Worm (Caenorhabditis elegans) whole organism, L4 larva: ENCODE measurements around the gene F59B10.3.
A peak's percentile ranks its signal among the peaks of the same experiment; 100 is the strongest.

ENCODE experiments used
- F44E2.7 ChIP-seq: fragments of 200-800 bp; sonication (Bioruptor generic); IDR thresholded peaks from 2 replicates; pipeline ENCODE4 v2.1.2; 2022; ENCODE audit warnings: missing genetic modification characterization, missing compliant biosample characterization
- Y48G9A.11 ChIP-seq: fragments of 200-800 bp; sonication (Bioruptor generic); IDR thresholded peaks from 2 replicates; pipeline ENCODE4 v1.3.6; 2022; ENCODE audit warnings: missing genetic modification reagents, missing genetic modification characterization, missing compliant biosample characterization
- Y5F2A.4 ChIP-seq: fragments of 200-800 bp; sonication (Bioruptor generic); optimal IDR thresholded peaks from 2 replicates; lab custom pipeline; 2018; ENCODE audit warnings: mild to moderate bottlenecking, missing genetic modification characterization, missing compliant biosample characterization
- ZK337.2 ChIP-seq: fragments of 200-800 bp; sonication (Bioruptor generic); IDR thresholded peaks from 2 replicates; pipeline ENCODE4 v1.3.6; 2022; ENCODE audit warnings: missing genetic modification reagents, missing genetic modification characterization, missing compliant biosample characterization
- aha-1 ChIP-seq: fragments of 150-350 bp; peaks from one replicate; lab custom pipeline; 2014; ENCODE audit warnings: missing biosample characterization, missing genetic modification characterization
- ama-1 ChIP-seq: fragments of 150-350 bp; optimal IDR thresholded peaks from 2 replicates; lab custom pipeline; 2014; ENCODE audit warnings: inconsistent platforms, mixed read lengths
- ceh-32 ChIP-seq: sonication (generic microtip); optimal IDR thresholded peaks from 2 replicates; lab custom pipeline; 2016; ENCODE audit warnings: mild to moderate bottlenecking, missing genetic modification characterization, missing compliant biosample characterization; ENCODE audit not compliant: poor library complexity
- ceh-44 ChIP-seq: fragments of 200-800 bp; sonication (Bioruptor generic); IDR thresholded peaks from 2 replicates; pipeline ENCODE4 v1.3.6; 2022; ENCODE audit warnings: missing genetic modification reagents, missing genetic modification characterization, missing compliant biosample characterization
- cey-2 ChIP-seq: sonication (generic microtip); optimal IDR thresholded peaks from 3 replicates; lab custom pipeline; 2017; ENCODE audit warnings: missing genetic modification characterization, mild to moderate bottlenecking, missing compliant biosample characterization, antibody characterized with exemption, borderline replicate concordance; ENCODE audit not compliant: insufficient read depth
- ctbp-1 ChIP-seq: fragments of 200-800 bp; sonication (Bioruptor generic); IDR thresholded peaks from 2 replicates; pipeline ENCODE4 v1.3.6; 2022; ENCODE audit warnings: missing genetic modification reagents, missing genetic modification characterization, missing compliant biosample characterization
- daf-16 ChIP-seq, 3 experiments: sonication (generic microtip); optimal IDR thresholded peaks; 2 replicates each; lab custom pipeline; 2016 to 2017; ENCODE audit warnings: missing genetic modification characterization in 3 of 3, missing genetic modification reagents in 3 of 3, mild to moderate bottlenecking in 2 of 3, missing compliant biosample characterization in 2 of 3, missing biosample characterization in 1 of 3, moderate library complexity in 1 of 3
- daf-8 ChIP-seq: fragments of 200-800 bp; sonication (Bioruptor generic); IDR thresholded peaks from 2 replicates; pipeline ENCODE4 v1.3.6; 2022; ENCODE audit warnings: missing genetic modification characterization, missing compliant biosample characterization
- dmd-6 ChIP-seq: fragments of 200-800 bp; sonication (Bioruptor generic); IDR thresholded peaks from 2 replicates; pipeline ENCODE4 v1.3.6; 2022; ENCODE audit warnings: missing genetic modification reagents, missing genetic modification characterization, missing compliant biosample characterization
- dmd-9 ChIP-seq: fragments of 200-800 bp; sonication (Bioruptor generic); IDR thresholded peaks from 2 replicates; pipeline ENCODE4 v1.3.6; 2022; ENCODE audit warnings: missing genetic modification reagents, missing genetic modification characterization, missing compliant biosample characterization
- dpl-1 ChIP-seq: fragments of 150-350 bp; optimal IDR thresholded peaks from 2 replicates; lab custom pipeline; 2014; ENCODE audit warnings: missing biosample characterization, missing genetic modification reagents, missing genetic modification characterization
- duxl-1 ChIP-seq: sonication (generic microtip); optimal IDR thresholded peaks from 2 replicates; lab custom pipeline; 2016; ENCODE audit warnings: mild to moderate bottlenecking, missing genetic modification characterization, moderate library complexity, missing compliant biosample characterization; ENCODE audit not compliant: poor library complexity
- dve-1 ChIP-seq: sonication (generic microtip); optimal IDR thresholded peaks from 2 replicates; lab custom pipeline; 2017; ENCODE audit warnings: antibody characterized with exemption, mild to moderate bottlenecking, missing genetic modification characterization, missing compliant biosample characterization; ENCODE audit not compliant: insufficient read depth
- gei-8 ChIP-seq: fragments of 200-800 bp; sonication (Bioruptor generic); optimal IDR thresholded peaks from 2 replicates; lab custom pipeline; 2018; ENCODE audit warnings: mild to moderate bottlenecking, missing genetic modification characterization, missing compliant biosample characterization
- hif-1 ChIP-seq, 2 experiments: sonication (generic microtip); optimal IDR thresholded peaks; 2 replicates each; lab custom pipeline; 2016 to 2017; ENCODE audit warnings: missing compliant biosample characterization in 2 of 2, missing genetic modification characterization in 2 of 2, missing genetic modification reagents in 2 of 2, missing genotype in 2 of 2, mild to moderate bottlenecking in 1 of 2
- hlh-11 ChIP-seq: fragments of 200-800 bp; sonication (Bioruptor generic); optimal IDR thresholded peaks from 2 replicates; lab custom pipeline; 2018; ENCODE audit warnings: mild to moderate bottlenecking, missing genetic modification characterization, missing compliant biosample characterization
- hlh-30 ChIP-seq: sonication (generic microtip); optimal IDR thresholded peaks from 2 replicates; lab custom pipeline; 2017; ENCODE audit warnings: antibody characterized with exemption, mild to moderate bottlenecking, missing genetic modification characterization, missing compliant biosample characterization; ENCODE audit not compliant: insufficient read depth
- lin-13 ChIP-seq: fragments of 150-350 bp; optimal IDR thresholded peaks from 2 replicates; lab custom pipeline; 2014; ENCODE audit warnings: missing biosample characterization, missing genetic modification reagents, missing genetic modification characterization
- lin-15B ChIP-seq: fragments of 150-350 bp; sonication (generic microtip); optimal IDR thresholded peaks from 3 replicates; lab custom pipeline; 2014; ENCODE audit warnings: missing biosample characterization, missing genetic modification characterization
- lin-29 ChIP-seq: fragments of 200-800 bp; sonication (Bioruptor generic); IDR thresholded peaks from 2 replicates; pipeline ENCODE4 v1.3.6; 2022; ENCODE audit warnings: missing genetic modification reagents, missing genetic modification characterization, missing compliant biosample characterization
- lin-38 ChIP-seq: fragments of 200-800 bp; sonication (Bioruptor generic); IDR thresholded peaks from 2 replicates; pipeline ENCODE4 v1.3.6; 2022; ENCODE audit warnings: missing genetic modification reagents, missing genetic modification characterization, missing compliant biosample characterization
- lin-39 ChIP-seq: fragments of 150-350 bp; optimal IDR thresholded peaks from 2 replicates; lab custom pipeline; 2014; ENCODE audit warnings: missing biosample characterization, missing genetic modification reagents, missing genetic modification characterization
- lsy-2 ChIP-seq, 2 experiments: fragments of 150-350 bp in 1 of 2; sonication (generic microtip) in 1 of 2; optimal IDR thresholded peaks; 2 replicates each; lab custom pipeline; 2014 to 2017; ENCODE audit warnings: missing biosample characterization in 2 of 2, missing genetic modification characterization in 2 of 2
- madf-5 ChIP-seq, 2 experiments: fragments of 200-800 bp; sonication (Bioruptor generic); IDR thresholded peaks; 2 replicates each; pipeline ENCODE4 v1.3.6; 2022; ENCODE audit warnings: missing compliant biosample characterization in 2 of 2, missing genetic modification characterization in 2 of 2
- madf-9 ChIP-seq: fragments of 200-800 bp; sonication (Bioruptor generic); conservative IDR thresholded peaks from 2 replicates; pipeline ENCODE4 v1.3.6; 2022; ENCODE audit warnings: missing genetic modification reagents, missing genetic modification characterization, missing compliant biosample characterization
- mep-1 ChIP-seq: fragments of 150-350 bp; sonication (generic microtip); optimal IDR thresholded peaks from 3 replicates; lab custom pipeline; 2014; ENCODE audit warnings: missing biosample characterization, missing genetic modification characterization
- mes-2 ChIP-seq: sonication (generic microtip); optimal IDR thresholded peaks from 2 replicates; lab custom pipeline; 2016; ENCODE audit warnings: missing genotype, mild to moderate bottlenecking, missing genetic modification characterization, missing compliant biosample characterization; ENCODE audit not compliant: poor library complexity, severe bottlenecking
- nhr-102 ChIP-seq: sonication (generic microtip); optimal IDR thresholded peaks from 2 replicates; lab custom pipeline; 2016; ENCODE audit warnings: mild to moderate bottlenecking, missing genetic modification characterization, moderate library complexity, missing compliant biosample characterization
- nhr-11 ChIP-seq: fragments of 150-350 bp; optimal IDR thresholded peaks from 2 replicates; lab custom pipeline; 2014; ENCODE audit warnings: missing biosample characterization, missing genetic modification characterization
- nhr-48 ChIP-seq: sonication (generic microtip); optimal IDR thresholded peaks from 2 replicates; lab custom pipeline; 2016; ENCODE audit warnings: mild to moderate bottlenecking, missing genetic modification characterization, missing compliant biosample characterization
- nhr-6 ChIP-seq: fragments of 150-350 bp; optimal IDR thresholded peaks from 2 replicates; lab custom pipeline; 2014; ENCODE audit warnings: missing biosample characterization, missing genetic modification characterization
- nhr-77 ChIP-seq: fragments of 150-350 bp; optimal IDR thresholded peaks from 2 replicates; lab custom pipeline; 2014; ENCODE audit warnings: missing biosample characterization, missing genetic modification characterization
- pha-4 ChIP-seq, 2 experiments: fragments of 150-350 bp in 1 of 2; fragments of 200-800 bp in 1 of 2; sonication (Bioruptor generic) in 1 of 2; IDR thresholded peaks in 1 of 2; optimal IDR thresholded peaks in 1 of 2; 2 replicates each; pipeline versions ENCODE4 v1.3.6 to Lab custom; 2014 to 2022; ENCODE audit warnings: missing genetic modification characterization in 2 of 2, missing genetic modification reagents in 2 of 2, missing biosample characterization in 1 of 2, missing compliant biosample characterization in 1 of 2
- pqm-1 ChIP-seq: sonication (generic microtip); optimal IDR thresholded peaks from 2 replicates; lab custom pipeline; 2017; ENCODE audit warnings: missing biosample characterization, missing genetic modification characterization
- rbr-2 ChIP-seq: sonication (generic microtip); optimal IDR thresholded peaks from 2 replicates; lab custom pipeline; 2016; ENCODE audit warnings: missing genotype, missing genetic modification characterization, missing compliant biosample characterization
- saeg-2 ChIP-seq: fragments of 200-800 bp; sonication (Bioruptor generic); IDR thresholded peaks from 2 replicates; pipeline ENCODE4 v1.3.6; 2022; ENCODE audit warnings: missing genetic modification reagents, missing genetic modification characterization, missing compliant biosample characterization
- spr-1 ChIP-seq: sonication (generic microtip); optimal IDR thresholded peaks from 2 replicates; lab custom pipeline; 2016; ENCODE audit warnings: mild to moderate bottlenecking, missing genetic modification characterization, missing compliant biosample characterization
- spr-3 ChIP-seq: fragments of 200-800 bp; sonication (Bioruptor generic); optimal IDR thresholded peaks from 2 replicates; lab custom pipeline; 2018; ENCODE audit warnings: mild to moderate bottlenecking, missing genetic modification characterization, missing compliant biosample characterization
- tag-97 ChIP-seq: fragments of 200-800 bp; sonication (Bioruptor generic); IDR thresholded peaks from 2 replicates; pipeline ENCODE4 v1.3.6; 2022; ENCODE audit warnings: missing genetic modification characterization, missing compliant biosample characterization
- tra-1 ChIP-seq: fragments of 200-800 bp; sonication (Bioruptor generic); IDR thresholded peaks from 2 replicates; pipeline ENCODE4 v1.3.6; 2022; ENCODE audit warnings: missing genetic modification reagents, missing genetic modification characterization, missing compliant biosample characterization
- unc-130 ChIP-seq: sonication (generic microtip); optimal IDR thresholded peaks from 2 replicates; lab custom pipeline; 2016; ENCODE audit warnings: missing genetic modification reagents, missing genetic modification characterization, missing compliant biosample characterization

The F59B10.3 gene

DNA sequence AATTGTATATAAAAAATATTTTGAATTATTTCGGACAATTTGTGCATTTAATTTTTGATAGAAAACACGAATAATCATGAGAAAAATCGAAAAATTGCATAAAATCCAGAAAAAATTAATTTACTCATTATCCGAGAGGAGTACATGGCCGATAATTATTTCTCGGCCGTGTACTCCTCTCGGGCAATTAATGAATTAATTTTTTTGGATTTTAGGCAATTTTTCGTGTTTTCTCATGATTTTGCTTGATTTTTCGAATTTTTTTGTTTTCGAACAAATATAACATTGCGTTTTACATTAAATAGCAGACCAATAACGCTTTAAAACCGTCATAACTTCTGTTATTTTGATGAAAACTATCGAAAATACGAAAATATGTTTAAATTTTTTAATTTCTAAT is 27.6 kb downstream of the F59B10.3 start:
- TF ChIP-seq duxl-1 (peak; percentile 59), lin-13 (GFP tag; lab: Kevin White, UChicago) (no peak), dmd-9 (peak; percentile 88), lin-29 (GFP tag; lab: Robert Waterston, UW) (no peak), dve-1 (tag; lab: Kevin White, UChicago) (peak; percentile 60), daf-16 (GFP tag; optimal IDR thresholded peaks at IDR 0.05; lab: Kevin White, UChicago) (no peak), daf-16 (tag; optimal IDR thresholded peaks at IDR 0.05; lab: Kevin White, UChicago) (no peak), spr-3 (GFP tag; lab: Kevin White, UChicago) (no peak), nhr-48 (tag; lab: Kevin White, UChicago) (no peak), pqm-1 (tag; lab: Kevin White, UChicago) (no peak), gei-8 (GFP tag; lab: Kevin White, UChicago) (no peak), saeg-2 (GFP tag; lab: Robert Waterston, UW) (no peak), aha-1 (peak; percentile 61), daf-8 (GFP tag; lab: Robert Waterston, UW) (no peak), nhr-6 (tag; lab: Kevin White, UChicago) (peak; percentile 30), hif-1 (tag; optimal IDR thresholded peaks at IDR 0.05; lab: Kevin White, UChicago) (peak in 1 of 2 experiments; percentile 78), Y48G9A.11 (GFP tag; lab: Robert Waterston, UW) (peak; percentile 68; the same call in 1 of the 2 replicates), mes-2 (tag; lab: Kevin White, UChicago) (peak; percentile 97), lsy-2 (tag; optimal IDR thresholded peaks at IDR 0.05; lab: Kevin White, UChicago) (peak in 1 of 2 experiments; percentile 75), lin-38 (peak; percentile 63), Y5F2A.4 (GFP tag; lab: Kevin White, UChicago) (no peak), tag-97 (GFP tag; lab: Robert Waterston, UW) (0 out of 2 replicates have a peak, but pooled peaks have one; percentile 73), cey-2 (tag; lab: Kevin White, UChicago) (no peak), pha-4 (GFP tag; IDR thresholded peaks at IDR 0.05; lab: Robert Waterston, UW) (no peak), pha-4 (tag; optimal IDR thresholded peaks at IDR 0.05; lab: Kevin White, UChicago) (no peak), nhr-102 (peak; percentile 14), ctbp-1 (GFP tag; lab: Robert Waterston, UW) (no peak), ama-1 (no peak), lin-15B (tag; lab: Kevin White, UChicago) (no peak), hlh-30 (tag; lab: Kevin White, UChicago) (no peak), nhr-11 (peak; percentile 45), tra-1 (GFP tag; lab: Robert Waterston, UW) (peak; percentile 66), mep-1 (peak; percentile 42), spr-1 (peak; percentile 4), ZK337.2 (GFP tag; lab: Robert Waterston, UW) (peak; percentile 85), hlh-11 (tag; lab: Kevin White, UChicago) (peak; percentile 43), ceh-44 (GFP tag; lab: Robert Waterston, UW) (0 out of 2 replicates have a peak, but pooled peaks have one; percentile 28), madf-5 (GFP tag; IDR thresholded peaks at IDR 0.05; lab: Robert Waterston, UW) (0 out of 4 replicates have a peak, but pooled peaks of 1 of the 2 experiments have one; percentile 36), dpl-1 (peak; percentile 70), dmd-6 (GFP tag; lab: Robert Waterston, UW) (peak; percentile 48), lin-39 (tag; lab: Kevin White, UChicago) (no peak), nhr-77 (no peak), F44E2.7 (GFP tag; lab: Robert Waterston, UW) (no peak), madf-9 (GFP tag; lab: Robert Waterston, UW) (peak; percentile 72), ceh-32 (tag; lab: Kevin White, UChicago) (no peak), rbr-2 (tag; lab: Kevin White, UChicago) (peak; percentile 30), unc-130 (GFP tag; lab: Kevin White, UChicago) (peak; percentile 63)
